Fruit fly (Drosophila melanogaster): Measurements from ENCODE around the gene Agpat1.

Gene Agpat1

DNA sequence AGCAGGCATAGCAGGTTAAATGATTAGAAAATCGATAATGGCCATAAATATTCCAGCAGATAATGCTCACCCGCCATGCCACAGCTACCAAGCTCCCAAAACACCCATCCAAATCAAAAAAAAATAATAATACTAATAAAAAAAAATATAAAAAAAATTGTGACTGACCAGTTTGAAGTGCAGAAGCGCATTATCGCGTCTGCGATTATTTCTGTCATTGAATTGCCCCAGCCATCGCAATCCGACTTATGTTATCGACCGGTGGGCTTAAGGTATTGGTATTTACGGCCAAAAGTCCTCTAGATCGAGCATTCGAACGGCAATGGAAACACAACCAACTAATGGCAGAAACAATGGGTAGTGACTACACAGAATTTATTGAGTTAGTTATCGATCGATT is 32.6 kb upstream of the Agpat1 start:
- TF ChIP-seq insv (optimal IDR thresholded peaks at IDR 0.05) = no peak
- TF ChIP-seq Myc (optimal IDR thresholded peaks at IDR 0.05) = no peak
- TF ChIP-seq ttk (optimal IDR thresholded peaks at IDR 0.05) = no peak
- TF ChIP-seq psq (optimal IDR thresholded peaks at IDR 0.05) = no peak
- no peak for TF ChIP-seq Sin3A (optimal IDR thresholded peaks at IDR 0.05)
- no peak for TF ChIP-seq h (optimal IDR thresholded peaks at IDR 0.05)

DNA sequence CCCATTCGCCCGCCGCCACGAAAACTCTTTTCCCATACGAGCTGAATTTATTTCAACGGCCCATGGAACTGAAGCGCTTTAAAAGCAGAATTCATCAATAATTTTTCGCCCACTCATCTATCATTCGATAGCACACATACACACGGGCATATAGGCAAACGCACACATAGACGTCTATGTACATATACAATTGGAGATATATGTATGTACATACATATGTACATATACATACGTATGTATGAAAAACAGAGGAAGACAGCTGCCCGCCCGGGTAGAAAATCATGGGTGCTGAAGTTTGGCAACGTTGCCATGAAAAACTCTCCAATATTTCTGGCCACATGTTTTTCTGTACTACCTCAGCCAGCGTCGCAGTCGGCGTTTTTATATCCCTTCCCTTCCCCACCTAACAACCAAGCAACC is 31.3 kb upstream of the Agpat1 start:
- TF ChIP-seq h (optimal IDR thresholded peaks at IDR 0.05) = no peak
- no peak for TF ChIP-seq Myc (optimal IDR thresholded peaks at IDR 0.05)
- no peak for TF ChIP-seq Sin3A (optimal IDR thresholded peaks at IDR 0.05)

DNA sequence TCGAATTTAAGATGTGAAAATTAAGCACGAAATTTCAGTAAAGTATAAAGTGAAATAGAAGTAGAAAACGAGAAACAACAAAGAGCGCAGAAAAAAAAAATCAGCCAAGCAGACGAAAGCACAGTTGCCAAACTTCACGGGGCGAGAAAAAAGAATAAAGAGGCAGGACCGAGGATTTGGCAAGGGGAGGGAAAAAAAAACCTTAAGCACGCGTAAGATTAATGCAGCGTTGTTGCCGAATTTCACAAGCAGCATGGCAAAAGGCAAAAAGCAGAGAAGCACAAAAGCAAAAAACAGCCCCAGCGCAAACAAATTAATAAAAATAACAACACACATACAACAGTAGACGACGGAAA is 30.7 kb upstream of the Agpat1 start:
- TF ChIP-seq insv (optimal IDR thresholded peaks at IDR 0.05) (no peak), Myc (optimal IDR thresholded peaks at IDR 0.05) (no peak), h (optimal IDR thresholded peaks at IDR 0.05) (no peak), psq (optimal IDR thresholded peaks at IDR 0.05) (no peak), Sin3A (optimal IDR thresholded peaks at IDR 0.05) (no peak), ttk (optimal IDR thresholded peaks at IDR 0.05) (no peak)

DNA sequence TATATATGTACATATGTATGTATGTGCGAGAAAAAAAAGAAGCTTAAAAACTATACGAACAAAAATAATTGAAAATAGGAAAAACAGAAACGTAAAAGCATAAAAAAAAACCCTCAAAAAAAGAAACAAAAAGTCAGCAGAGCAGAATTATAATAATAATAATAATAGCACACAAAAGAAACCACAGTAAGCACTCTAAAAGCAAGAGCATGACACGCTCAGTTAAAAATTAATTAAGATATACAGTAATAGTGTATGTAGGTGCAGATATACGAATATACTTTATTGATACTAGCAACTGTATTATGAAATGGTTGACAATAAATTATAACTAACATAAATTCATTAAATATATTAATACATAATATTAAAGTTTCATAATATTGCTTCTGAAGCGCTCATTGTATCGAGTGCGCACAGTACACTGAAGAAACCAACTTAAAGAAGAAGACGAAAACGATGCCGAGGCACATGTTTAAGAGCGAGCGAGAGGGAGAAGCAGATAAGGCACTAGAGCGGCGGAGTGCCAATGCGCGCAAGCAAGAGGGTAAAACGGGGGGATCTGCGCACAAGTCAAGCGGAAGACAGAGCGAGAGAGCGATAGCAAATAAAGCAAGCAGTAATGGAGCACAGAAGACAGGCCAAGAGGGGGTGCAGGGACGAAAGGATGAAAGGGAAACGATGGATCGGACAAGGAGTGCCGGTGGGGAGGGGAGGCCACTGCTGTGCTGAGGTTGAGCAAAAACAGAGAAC is 30.2 kb upstream of the Agpat1 start:
- TF ChIP-seq psq (optimal IDR thresholded peaks at IDR 0.05) (peak; percentile 94), Sin3A (optimal IDR thresholded peaks at IDR 0.05) (no peak)

DNA sequence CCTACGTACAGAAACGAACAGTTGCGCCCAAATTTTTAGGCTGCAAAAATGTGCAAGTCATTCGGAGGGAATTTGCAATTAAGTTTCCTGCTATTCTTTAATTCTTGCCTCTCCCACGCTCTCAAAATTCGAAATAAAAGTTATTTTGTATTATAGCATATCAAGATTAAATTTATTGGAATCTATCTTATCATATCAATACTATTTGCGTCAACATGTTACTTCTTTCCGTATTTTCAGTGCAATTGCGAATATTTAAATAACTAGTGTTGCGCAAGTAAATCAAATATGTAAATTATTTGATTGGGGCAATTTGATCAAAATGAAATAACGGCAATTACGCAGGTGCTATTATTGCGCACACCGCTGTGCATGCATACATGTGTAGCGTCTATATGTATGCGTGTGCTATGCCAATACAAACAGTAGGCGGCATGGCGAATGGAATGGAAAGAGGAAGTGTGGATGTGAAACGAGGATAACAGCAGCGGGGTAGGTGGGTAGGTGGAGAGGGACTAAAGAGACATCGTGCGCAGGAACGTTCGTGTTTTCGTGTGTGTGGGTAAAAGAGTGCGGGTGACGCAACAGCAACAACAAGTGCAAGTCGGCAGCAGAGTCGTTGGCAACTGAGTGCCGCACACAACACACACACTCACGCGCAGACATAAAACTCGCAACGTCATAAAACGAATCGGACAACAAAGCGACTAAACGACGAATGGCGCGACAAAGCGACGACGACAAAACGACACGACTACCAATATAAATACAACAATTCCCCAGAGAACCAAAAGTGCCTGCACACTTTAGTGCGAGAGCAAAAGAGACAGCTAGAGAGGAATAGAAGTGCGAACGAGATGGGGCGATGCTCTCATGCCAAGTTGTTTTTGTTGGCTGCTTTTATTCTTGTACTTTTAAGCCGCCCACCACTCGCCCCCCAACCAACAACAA is 29.3 kb upstream of the Agpat1 start:
- TF ChIP-seq h (optimal IDR thresholded peaks at IDR 0.05) (no peak), psq (optimal IDR thresholded peaks at IDR 0.05) (peak; percentile 93)

DNA sequence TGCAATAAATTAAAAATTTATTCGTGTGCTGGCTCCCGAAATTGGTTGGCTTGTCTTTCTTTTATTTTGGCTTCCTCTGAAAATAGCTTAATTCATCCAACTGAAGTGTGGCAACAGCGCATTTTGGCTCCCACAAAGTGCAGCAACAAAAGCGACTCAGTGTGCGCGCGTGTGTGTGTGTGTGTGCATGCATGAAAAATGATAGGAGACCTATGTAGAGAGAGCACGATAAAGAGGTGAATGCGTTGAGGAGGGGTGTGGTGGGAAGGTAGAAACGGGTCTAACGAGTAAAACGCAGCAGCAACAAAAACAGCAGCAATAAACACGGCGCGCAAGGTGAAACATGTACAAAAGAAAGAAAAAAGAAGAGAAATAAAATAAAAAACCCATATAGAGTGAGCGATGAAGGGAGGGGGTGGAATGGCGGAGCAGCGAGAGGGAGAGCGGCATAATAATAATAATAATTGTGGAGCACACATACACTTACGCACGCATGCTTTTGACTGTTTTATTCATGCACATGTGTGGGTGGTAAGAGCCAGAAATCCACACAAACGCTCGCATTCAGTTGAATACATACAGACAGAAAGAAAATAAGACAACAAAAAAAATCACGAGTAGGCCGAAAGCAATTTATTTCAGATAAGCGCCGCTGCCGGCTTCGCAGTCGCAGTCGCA is 27.9 kb upstream of the Agpat1 start:
- TF ChIP-seq Sin3A (optimal IDR thresholded peaks at IDR 0.05) (no peak), psq (optimal IDR thresholded peaks at IDR 0.05) (peak; percentile 77), h (optimal IDR thresholded peaks at IDR 0.05) (no peak)

DNA sequence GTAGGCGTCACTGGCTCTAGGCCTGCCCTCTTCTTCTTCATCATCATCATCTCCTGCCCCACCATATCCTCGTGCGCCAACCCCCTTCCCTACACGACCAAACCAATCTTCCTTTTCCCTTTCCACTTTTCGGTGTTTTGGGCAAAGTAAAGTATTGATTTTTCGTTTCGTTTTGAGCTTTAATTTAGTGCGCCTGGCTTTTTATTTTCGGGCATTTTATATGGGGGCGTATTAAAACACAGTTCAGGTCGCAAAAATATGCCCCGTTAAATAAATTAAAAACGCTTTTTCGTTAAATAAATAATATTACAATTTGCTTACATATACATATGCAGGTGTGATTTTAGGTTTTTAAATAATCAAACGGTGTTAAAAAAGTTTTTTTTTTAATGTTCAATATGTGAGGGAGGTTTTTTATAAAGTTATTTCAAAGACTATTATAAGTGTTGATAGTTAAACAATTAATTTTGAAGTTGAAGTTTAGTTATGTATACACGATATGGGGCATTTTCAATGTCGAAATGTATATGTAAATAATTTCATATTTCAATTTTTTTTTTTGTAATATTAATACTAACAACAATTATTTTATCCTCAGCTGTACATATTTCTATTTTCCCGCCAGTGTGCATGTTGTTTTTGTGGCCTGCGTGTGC is 27.2 kb upstream of the Agpat1 start:
- TF ChIP-seq h (optimal IDR thresholded peaks at IDR 0.05) (no peak), psq (optimal IDR thresholded peaks at IDR 0.05) (no peak), Myc (optimal IDR thresholded peaks at IDR 0.05) (no peak), insv (optimal IDR thresholded peaks at IDR 0.05) (no peak), ttk (optimal IDR thresholded peaks at IDR 0.05) (no peak), Sin3A (optimal IDR thresholded peaks at IDR 0.05) (no peak)

DNA sequence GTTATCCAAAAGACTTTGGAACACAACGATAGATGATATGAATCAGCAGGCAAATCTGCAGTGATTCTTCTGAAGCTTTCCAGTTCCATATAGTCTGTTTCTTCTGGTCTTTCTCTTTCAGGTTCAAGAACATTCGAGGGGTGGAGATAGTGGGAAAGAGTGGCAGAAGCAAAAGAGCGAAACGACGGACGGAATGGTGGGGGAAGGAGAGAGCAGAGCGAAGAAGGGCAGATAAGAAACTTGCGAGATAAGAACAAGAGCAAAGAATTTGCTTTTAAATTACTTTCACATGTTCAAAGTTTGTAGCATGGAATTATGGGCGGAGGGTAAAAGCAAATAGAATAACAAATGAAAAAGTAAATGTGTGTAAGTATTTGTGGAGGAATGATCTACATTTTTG is 26.0 kb upstream of the Agpat1 start:
- TF ChIP-seq insv (optimal IDR thresholded peaks at IDR 0.05) (no peak), Sin3A (optimal IDR thresholded peaks at IDR 0.05) (no peak), psq (optimal IDR thresholded peaks at IDR 0.05) (peak; percentile 71), ttk (optimal IDR thresholded peaks at IDR 0.05) (no peak)

DNA sequence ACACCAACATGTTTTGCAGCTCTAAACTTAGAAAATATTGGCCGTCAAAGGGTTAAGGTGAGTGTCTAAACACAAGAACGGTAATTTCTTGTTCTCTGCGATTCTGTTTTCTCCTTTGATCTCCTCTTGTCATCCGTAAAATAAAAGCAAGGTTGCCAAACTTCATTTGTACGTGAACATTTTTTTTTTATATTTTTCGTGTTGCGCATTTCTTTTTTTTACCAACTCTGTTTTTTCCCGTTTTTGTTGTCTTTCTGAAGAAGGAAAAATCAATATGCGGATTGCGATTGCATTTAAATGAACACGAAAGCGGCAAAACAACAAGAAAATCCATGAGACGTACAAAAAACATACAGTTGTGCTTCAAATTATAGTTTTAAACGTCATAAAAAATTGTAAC is 25.3 kb upstream of the Agpat1 start:
- TF ChIP-seq insv (optimal IDR thresholded peaks at IDR 0.05) (no peak), h (optimal IDR thresholded peaks at IDR 0.05) (no peak)

DNA sequence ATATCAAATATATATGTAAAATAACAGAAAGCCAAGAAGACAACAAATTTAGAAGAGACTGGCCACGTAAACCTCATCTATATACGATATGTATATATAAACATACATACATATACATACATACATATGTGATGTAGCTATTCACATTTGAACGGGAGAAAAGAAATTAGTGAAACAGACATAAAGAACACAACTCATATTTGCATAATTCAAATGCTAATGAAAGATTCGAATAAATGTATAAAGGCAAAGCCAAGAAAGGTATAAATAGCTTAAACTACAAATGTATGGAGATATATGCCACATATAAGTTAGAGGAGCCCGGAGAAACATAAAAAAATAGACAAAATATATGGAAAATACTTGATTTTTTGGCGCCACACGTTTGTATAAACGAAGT is 24.6 kb upstream of the Agpat1 start:
- TF ChIP-seq h (optimal IDR thresholded peaks at IDR 0.05) (no peak), Sin3A (optimal IDR thresholded peaks at IDR 0.05) (no peak), Myc (optimal IDR thresholded peaks at IDR 0.05) (no peak), insv (optimal IDR thresholded peaks at IDR 0.05) (no peak), psq (optimal IDR thresholded peaks at IDR 0.05) (no peak), ttk (optimal IDR thresholded peaks at IDR 0.05) (no peak)

DNA sequence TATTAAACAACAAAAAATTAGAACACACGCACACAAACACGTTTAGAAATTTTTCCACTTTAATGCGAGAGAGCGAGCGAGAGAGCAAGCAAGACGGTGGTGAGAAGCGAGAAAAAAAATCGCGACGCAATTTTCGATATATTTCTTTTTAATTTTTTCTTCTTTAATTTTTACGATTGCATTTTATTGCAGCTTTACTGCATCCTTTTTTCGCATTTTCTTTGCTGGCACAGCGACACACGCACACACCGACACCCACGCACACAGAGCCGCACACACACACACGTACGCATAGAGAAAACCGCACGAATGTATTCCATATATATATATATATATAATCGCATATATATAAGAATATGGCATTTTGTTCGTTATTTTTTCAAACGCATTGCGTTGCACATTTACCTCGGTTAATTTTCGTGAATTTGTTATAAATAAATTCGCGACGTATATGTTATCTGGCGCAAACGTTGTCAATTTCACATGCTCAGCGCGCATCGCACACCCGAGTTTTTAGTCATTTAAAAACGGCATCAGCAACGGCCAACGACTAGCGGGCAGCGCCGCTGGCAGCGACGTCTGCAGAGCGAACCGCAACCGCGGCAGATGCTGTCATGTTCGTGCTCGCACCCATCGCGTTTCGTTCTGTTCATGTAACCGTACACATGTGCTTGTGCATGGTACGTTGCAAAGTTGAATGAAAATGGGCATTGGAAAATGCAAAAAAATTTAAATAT is 23.0 kb upstream of the Agpat1 start, which contains the start of gene Smr:
Gene Smr, minus strand, starts transcription at position 705 of the 737 bp plus-strand sequence.
- TF ChIP-seq Sin3A (optimal IDR thresholded peaks at IDR 0.05) = no peak
- no peak for TF ChIP-seq insv (optimal IDR thresholded peaks at IDR 0.05)
- TF ChIP-seq h (optimal IDR thresholded peaks at IDR 0.05) = no peak
- TF ChIP-seq psq (optimal IDR thresholded peaks at IDR 0.05) = no peak
- TF ChIP-seq ttk (optimal IDR thresholded peaks at IDR 0.05) = no peak
- no peak for TF ChIP-seq Myc (optimal IDR thresholded peaks at IDR 0.05)

DNA sequence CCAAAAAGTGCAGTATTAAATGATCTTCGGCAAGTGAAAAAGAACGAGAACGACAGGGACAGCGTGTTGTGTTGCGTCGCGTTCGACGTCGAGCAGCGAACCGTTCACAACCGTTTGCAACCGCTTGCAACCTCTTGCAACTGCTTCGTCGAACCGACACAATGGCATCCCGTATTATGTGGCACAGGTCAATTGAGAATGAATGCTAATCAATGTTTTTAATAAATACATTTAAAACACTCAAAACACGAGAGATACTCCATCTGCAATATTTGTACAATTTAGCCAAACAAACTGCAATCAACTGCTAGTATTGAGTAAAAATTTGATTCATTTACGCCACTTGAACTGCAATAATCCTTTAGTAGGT is 22.4 kb upstream of the Agpat1 start:
- TF ChIP-seq h (optimal IDR thresholded peaks at IDR 0.05) (no peak), Myc (optimal IDR thresholded peaks at IDR 0.05) (no peak), insv (optimal IDR thresholded peaks at IDR 0.05) (no peak)

Measured in Kc167 (cell line).